Fruit fly (Drosophila melanogaster) whole organism: Measurements from ENCODE around the gene Arp8.

Source experiments
- CG8478 ChIP-seq: fragments of >200 bp; optimal IDR thresholded peaks from 2 replicates; lab custom pipeline; 2018; ENCODE audit warnings: inconsistent platforms
- Dll ChIP-seq: fragments of >200 bp; optimal IDR thresholded peaks from 2 replicates; lab custom pipeline; 2017
- EcR ChIP-seq, 2 experiments: fragments of >200 bp; optimal IDR thresholded peaks; 2 replicates each; lab custom pipeline; 2017; ENCODE audit warnings: missing biosample characterization in 2 of 2, missing genetic modification characterization in 2 of 2, missing genetic modification reagents in 2 of 2
- pan ChIP-seq: fragments of >200 bp; optimal IDR thresholded peaks from 2 replicates; lab custom pipeline; 2017
- psq ChIP-seq: fragments of >200 bp; optimal IDR thresholded peaks from 2 replicates; lab custom pipeline; 2017
- usp ChIP-seq: fragments of >200 bp; optimal IDR thresholded peaks from 2 replicates; lab custom pipeline; 2017; ENCODE audit warnings: missing biosample characterization, missing genetic modification characterization, mixed read lengths

The Arp8 gene

DNA sequence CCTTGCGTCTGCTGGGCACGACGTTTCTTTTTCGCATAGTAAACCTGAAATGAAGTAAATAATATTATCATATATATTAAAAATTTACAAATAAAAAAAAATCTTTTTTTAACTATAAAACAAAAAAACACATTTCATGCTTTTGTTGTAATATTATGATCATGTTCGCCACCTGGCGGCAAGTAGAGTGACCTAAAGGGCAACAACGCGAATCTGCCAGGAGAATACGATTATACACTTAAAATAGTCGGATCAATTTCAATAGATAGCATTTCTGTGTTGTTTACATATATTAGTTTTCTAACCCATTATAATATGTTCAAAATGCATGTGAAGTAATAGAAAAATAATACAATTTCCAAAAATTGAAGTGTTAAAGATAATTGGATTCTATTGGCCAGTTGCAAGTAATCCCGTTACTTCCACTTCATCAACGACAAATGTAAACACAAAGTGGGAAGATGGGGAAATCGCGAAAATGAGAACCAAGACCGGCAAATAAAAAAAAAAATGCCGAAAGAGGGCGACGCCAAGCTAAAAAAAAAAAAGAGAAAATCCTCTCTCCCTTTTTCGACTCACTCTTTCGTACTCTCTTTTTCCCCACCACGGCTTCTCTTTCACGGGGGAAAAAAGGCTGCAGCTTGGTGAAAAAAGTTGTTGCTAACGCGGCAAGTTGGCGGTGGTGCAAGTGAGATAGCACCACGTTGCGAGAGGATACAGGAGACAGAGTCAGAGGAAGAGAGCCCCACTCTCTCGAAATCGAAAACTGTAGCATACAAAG, 10.2 kb upstream of the Arp8 start:
- TF ChIP-seq pan (lab: Kevin White, UChicago) (no peak), usp (GFP tag; lab: Kevin White, UChicago) (no peak), EcR (GFP tag; optimal IDR thresholded peaks at IDR 0.05; lab: Kevin White, UChicago) (no peak), Dll (lab: Kevin White, UChicago) (no peak), psq (lab: Kevin White, UChicago) (no peak), CG8478 (no peak)

DNA sequence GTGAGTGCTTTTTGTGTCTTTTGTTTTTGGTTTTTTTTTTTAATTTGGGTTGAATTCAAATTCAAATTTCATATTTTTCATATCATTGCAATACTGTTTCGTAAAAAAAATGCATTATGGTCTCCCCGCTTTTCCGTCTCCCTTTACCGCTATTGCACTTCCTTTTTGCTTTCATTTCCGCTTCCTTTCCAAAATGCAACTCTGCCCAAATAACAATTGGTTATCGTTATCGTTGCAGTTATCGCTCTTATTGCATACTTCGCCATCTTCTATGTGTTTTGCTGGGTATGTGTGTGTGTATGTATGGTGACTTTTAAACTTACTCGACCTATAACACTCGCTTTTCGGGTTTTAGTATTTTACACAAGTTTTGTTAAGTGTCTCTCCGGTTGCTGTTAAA, 4.5 kb upstream of the Arp8 start:
- no peak for TF ChIP-seq psq (lab: Kevin White, UChicago)
- no peak for TF ChIP-seq Dll (lab: Kevin White, UChicago)
- TF ChIP-seq EcR (GFP tag; optimal IDR thresholded peaks at IDR 0.05; lab: Kevin White, UChicago) = no peak
- no peak for TF ChIP-seq CG8478
- TF ChIP-seq pan (lab: Kevin White, UChicago) = no peak
- TF ChIP-seq usp (GFP tag; lab: Kevin White, UChicago) = no peak

DNA sequence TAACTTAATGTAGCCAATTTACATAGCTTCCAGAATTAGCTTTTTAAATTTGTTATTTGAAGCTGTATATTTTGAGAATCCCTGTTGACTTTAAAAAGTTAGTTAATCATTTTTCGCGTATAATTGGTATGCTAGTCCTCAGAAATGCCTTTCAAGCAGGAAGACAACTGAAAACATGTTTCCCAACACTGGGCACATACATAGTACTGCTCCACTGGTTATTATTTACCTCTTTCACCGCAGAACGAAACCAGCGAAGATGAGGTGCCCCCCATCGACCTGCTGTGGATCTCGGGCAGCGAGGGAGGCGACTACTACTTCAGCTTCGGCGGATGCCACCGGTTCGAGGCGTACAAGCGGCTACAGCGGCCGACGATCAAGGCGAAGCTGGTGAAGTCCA, 2.8 kb downstream of the Arp8 start:
- TF ChIP-seq Dll (lab: Kevin White, UChicago) = no peak

DNA sequence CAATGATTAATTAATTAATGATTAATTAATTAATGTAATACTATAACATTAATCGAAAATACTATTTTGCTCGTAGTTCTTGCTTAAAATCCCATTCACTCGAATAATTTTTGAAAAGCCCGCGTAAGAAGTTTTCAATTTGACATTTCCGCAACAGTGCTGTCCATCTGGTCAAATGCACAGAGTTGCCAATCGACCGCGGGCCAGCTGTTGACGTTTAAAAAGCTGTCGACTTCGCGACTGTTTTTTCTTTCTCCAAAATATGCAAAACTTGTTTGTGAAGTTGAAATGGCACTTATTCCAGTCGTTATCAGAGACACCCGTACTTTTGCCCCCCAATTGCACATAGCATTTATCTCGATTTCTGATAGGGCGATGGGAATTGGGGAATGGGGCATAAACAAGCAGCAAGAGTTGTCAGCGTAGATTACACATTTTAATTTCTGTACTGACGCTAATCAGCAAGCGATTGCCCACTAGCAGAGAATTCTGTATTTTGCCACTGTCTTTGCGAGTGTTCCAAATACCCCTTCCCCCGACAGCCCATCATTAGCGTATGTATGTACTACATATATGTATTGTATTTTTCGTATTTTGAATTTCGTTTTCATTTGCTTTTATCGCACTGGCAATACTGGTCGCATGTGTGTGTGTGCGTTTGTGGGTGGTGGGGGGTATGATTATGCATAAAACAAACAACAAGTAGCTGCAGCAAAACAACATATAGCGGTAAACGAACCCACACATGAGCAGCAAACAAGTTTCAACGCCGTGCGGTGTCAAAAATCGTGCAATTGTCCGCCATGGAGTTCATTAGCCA, 3.9 kb downstream of the Arp8 start, which contains the start of gene Srx:
Srx (plus strand) TSS at position 517 of the 820 bp plus-strand sequence.
- no peak for TF ChIP-seq usp (GFP tag; lab: Kevin White, UChicago)
- TF ChIP-seq Dll (lab: Kevin White, UChicago) = no peak
- no peak for TF ChIP-seq pan (lab: Kevin White, UChicago)
- TF ChIP-seq CG8478 = no peak
- no peak for TF ChIP-seq EcR (GFP tag; optimal IDR thresholded peaks at IDR 0.05; lab: Kevin White, UChicago)
- no peak for TF ChIP-seq psq (lab: Kevin White, UChicago)

DNA sequence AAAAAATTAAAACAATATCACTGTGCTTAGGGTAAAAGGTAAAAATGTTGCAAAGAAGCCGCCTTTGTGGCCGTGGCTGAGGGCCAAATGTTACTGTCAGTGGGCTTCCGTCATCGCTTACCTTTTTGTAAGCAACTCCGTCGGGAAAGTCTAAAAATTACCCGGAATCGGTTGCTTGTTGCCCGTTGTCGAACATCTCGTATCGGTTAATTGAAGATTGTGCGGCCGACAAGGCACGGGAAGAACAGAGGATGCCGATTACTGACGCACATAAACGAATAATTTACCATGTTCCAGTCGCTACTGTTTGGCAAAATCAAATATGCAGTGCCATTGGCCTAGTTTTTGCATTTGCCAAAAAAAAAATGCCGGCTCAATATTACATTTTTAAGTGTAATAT, 4.6 kb downstream of the Arp8 start, which contains the start of gene Mco4:
Mco4 (minus strand) TSS at position 101 of the 400 bp plus-strand sequence.
- TF ChIP-seq Dll (lab: Kevin White, UChicago) (no peak), pan (lab: Kevin White, UChicago) (no peak), EcR (GFP tag; optimal IDR thresholded peaks at IDR 0.05; lab: Kevin White, UChicago) (no peak), usp (GFP tag; lab: Kevin White, UChicago) (no peak), CG8478 (no peak)

DNA sequence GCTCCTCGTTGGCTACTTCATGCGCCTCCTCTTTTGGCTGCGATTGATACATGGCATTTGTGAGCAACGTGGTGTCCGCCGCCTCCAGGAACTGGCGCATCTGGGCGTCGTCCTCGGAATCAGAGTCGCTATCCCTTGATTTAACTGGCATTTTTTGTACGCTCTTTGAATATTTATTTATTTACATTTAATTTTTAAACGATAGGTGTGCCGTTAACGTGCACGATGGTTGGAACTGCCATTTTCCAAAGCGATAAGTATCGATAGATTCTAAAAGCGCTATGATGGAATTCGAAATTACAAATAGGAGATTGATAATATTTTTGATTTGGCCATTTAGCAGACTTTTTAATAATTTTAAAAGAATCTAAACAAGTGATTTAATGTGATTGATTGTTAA, 8.1 kb downstream of the Arp8 start, which contains the start of gene CG32554:
CG32554 (minus strand) TSS at position 229 of the 400 bp plus-strand sequence.
- TF ChIP-seq usp (GFP tag; lab: Kevin White, UChicago) = no peak
- no peak for TF ChIP-seq psq (lab: Kevin White, UChicago)
- no peak for TF ChIP-seq CG8478
- no peak for TF ChIP-seq Dll (lab: Kevin White, UChicago)
- TF ChIP-seq EcR (GFP tag; optimal IDR thresholded peaks at IDR 0.05; lab: Kevin White, UChicago) = no peak
- no peak for TF ChIP-seq pan (lab: Kevin White, UChicago)

DNA sequence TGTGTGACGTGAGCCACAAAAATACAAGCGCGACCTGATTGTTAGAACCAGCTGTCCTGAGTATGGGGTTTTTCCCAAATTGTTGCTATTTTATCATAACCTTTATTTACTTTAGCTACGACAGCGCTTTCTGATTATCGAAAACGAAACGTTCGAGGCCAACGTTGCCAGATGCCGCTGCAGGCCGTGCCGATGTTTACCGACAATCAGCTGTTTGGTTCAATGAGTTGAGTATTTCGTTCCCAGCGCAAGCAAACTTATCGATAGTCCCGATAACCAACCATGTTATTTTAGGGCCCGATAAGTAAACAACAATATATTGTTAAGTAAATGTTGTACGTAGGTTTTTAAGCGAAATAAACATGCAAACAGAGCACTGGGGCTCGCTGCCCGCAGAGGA, 10.4 kb downstream of the Arp8 start, which contains the start of the genes CG15814 and Spt7:
CG15814 (minus strand) TSS at position 164 of the 400 bp plus-strand sequence.
Spt7 (plus strand) TSS at position 282 of the 400 bp plus-strand sequence.
- TF ChIP-seq pan (lab: Kevin White, UChicago) (no peak), Dll (lab: Kevin White, UChicago) (no peak), CG8478 (no peak), psq (lab: Kevin White, UChicago) (no peak), EcR (GFP tag; optimal IDR thresholded peaks at IDR 0.05; lab: Kevin White, UChicago) (no peak), usp (GFP tag; lab: Kevin White, UChicago) (no peak)

DNA sequence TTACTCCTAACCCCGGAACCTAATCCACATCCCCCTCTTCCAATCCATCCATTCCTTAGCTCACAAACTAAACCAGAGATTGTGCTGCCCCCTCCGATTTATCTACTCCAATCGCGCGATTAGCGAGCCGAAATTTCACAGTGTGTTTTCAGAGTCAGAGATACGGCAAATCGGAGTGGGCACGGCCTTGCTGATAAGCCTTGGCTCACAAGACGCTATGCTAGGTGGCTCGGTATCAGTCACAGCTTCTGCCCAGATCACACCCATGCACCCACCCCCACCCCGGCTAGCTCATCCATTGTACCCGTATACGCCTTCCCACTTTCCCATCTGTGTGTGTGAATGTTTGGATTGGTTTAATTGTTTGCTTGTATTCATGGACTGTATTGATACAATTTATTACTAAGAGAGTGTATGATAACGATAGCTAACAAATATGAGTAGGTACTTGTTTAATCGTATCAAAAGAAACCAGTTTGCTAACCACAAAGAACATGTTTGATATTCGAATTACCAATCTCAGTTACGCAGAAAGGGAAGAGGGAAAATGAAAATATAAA, 14.7 kb downstream of the Arp8 start:
- TF ChIP-seq Dll (lab: Kevin White, UChicago) (no peak), pan (lab: Kevin White, UChicago) (no peak), EcR (GFP tag; optimal IDR thresholded peaks at IDR 0.05; lab: Kevin White, UChicago) (no peak), psq (lab: Kevin White, UChicago) (no peak), usp (GFP tag; lab: Kevin White, UChicago) (no peak), CG8478 (no peak)

DNA sequence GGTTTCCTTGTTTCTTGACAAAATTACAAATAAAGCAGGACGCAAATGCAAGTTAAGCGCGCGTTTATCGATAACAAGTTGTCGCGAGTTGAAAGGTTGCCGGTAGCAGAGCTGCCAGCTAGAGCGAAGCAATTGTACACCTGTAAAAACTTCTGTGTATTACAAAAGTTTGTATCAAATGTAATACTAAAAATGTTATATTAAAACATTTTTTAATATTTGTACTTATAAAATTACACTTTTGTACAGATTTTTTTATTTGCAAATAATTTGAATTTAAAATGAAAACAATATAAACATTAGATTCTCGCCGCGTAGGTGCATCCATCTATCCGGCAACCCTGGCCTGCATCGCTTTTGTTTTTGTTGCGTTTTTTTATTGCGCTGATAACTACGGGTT, 16.0 kb downstream of the Arp8 start, which contains the start of the genes CG8142 and Ucp4A:
CG8142 (minus strand) TSS at position 82 of the 400 bp plus-strand sequence.
Ucp4A (plus strand) TSS at position 327 of the 400 bp plus-strand sequence.
- TF ChIP-seq usp (GFP tag; lab: Kevin White, UChicago) = no peak
- TF ChIP-seq psq (lab: Kevin White, UChicago) = no peak
- no peak for TF ChIP-seq CG8478
- no peak for TF ChIP-seq pan (lab: Kevin White, UChicago)
- no peak for TF ChIP-seq EcR (GFP tag; optimal IDR thresholded peaks at IDR 0.05; lab: Kevin White, UChicago)
- no peak for TF ChIP-seq Dll (lab: Kevin White, UChicago)

DNA sequence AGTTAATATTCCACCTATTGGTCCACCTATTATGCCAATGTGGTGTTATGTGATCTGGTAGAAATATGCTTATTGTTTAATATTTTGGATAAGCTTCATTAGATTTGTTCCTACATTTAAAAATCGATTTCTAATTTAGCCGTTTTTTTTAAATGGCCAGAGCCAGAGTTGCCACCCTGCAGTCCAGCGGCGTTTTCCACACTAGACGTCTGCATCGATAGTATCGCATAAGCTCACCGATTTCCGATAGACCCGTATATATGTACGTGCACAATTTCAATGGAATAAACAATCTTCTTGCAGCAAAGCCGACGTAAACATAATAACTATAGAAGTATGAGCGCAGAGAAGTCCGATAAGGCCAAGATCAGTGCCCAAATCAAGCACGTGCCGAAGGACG, 18.7 kb downstream of the Arp8 start, which contains the start of gene Taf9:
Taf9 (plus strand) TSS at position 239 of the 400 bp plus-strand sequence.
- TF ChIP-seq EcR (GFP tag; optimal IDR thresholded peaks at IDR 0.05; lab: Kevin White, UChicago) = no peak
- TF ChIP-seq psq (lab: Kevin White, UChicago) = no peak
- TF ChIP-seq usp (GFP tag; lab: Kevin White, UChicago) = no peak
- no peak for TF ChIP-seq Dll (lab: Kevin White, UChicago)
